Worm (Caenorhabditis elegans): Measurements from ENCODE around the gene josd-1.

DNA sequence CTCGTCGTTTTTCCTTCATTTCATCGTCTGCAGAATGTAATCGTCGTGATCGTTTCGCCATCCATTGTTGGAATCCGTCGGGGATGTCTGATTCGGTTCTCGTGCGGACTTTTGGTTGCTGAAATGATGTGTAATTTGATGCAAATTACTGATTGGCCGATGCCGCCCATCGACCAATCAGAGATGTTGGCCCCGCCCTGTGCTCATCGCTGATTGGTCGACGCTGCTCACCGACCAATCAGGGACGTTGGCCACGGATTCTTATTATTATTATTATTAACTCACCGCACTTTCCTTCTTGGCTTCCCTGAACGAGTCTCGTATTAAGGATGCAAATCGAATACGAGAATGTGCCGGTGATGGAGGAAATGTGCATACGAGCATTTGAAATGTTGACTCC lies 42.4 kb upstream of the josd-1 start:
- no peak for TF ChIP-seq zag-1 (tag; optimal IDR thresholded peaks at IDR 0.05)
- no peak for TF ChIP-seq snpc-4 (tag; optimal IDR thresholded peaks at IDR 0.05)
- no peak for TF ChIP-seq ama-1 (optimal IDR thresholded peaks at IDR 0.05)
- TF ChIP-seq hlh-30 (tag; optimal IDR thresholded peaks at IDR 0.05; ENCODE audit: insufficient read depth), result no peak
